4 worm cellular contexts compared by ENCODE assay signal in the genomic region with DNA sequence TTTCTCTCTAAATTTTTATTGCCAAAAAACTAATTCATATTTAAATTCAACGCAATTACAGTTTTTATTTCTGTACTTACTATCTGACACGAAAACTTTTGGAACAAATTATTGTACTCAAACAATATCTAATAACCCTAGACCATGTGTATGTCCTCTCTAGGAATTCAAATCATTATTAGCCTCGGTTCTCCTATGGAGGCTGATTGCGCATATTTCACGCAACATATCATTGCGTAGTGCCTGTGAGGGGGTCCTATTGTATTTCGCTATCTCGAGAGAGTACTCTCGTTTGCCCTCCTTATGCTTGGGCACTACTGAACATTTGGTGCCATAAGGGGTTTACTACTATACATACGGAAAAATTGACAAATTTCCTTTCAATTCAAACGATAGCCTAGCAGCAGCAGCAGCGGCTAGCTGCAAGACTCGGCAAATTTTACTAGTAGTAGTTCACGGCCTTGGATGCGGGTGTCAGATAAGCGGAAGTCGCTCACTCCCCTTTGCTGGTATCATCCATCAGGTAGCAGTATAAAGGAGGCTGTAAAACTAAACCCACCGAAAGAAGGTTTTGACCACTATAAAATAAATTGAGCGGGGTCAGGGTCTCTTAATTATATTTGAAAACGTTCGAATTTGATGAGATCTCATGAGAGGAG.
A peak's percentile ranks its signal among the peaks of the same experiment; 100 is the strongest.
TF ChIP-seq lines count a peak whose summit lies in the region.

No protein-coding gene starts in this region.

TF ChIP-seq in whole organism, L1 larva, 84 proteins besides CTCF, POLR2A, EP300 and RAD21:
- TF ChIP-seq egl-13 (tag; optimal IDR thresholded peaks at IDR 0.05; lab: Kevin White, UChicago) (no peak), nhr-85 (tag; lab: Kevin White, UChicago) (peak; percentile 50), efl-1 (optimal IDR thresholded peaks at IDR 0.05; lab: Kevin White, UChicago) (no peak), efl-1 (GFP tag; optimal IDR thresholded peaks at IDR 0.05 in 1 of 2; lab: Kevin White, UChicago) (peak in 1 of 2 experiments; percentile 18)

TF ChIP-seq in whole organism, L2 larva, 48 proteins besides CTCF, POLR2A, EP300 and RAD21:
- TF ChIP-seq blmp-1 (tag; optimal IDR thresholded peaks at IDR 0.05; lab: Kevin White, UChicago; ENCODE audit: insufficient read depth) (no peak), elt-3 (tag; optimal IDR thresholded peaks at IDR 0.05; lab: Kevin White, UChicago) (no peak), alr-1 (tag; optimal IDR thresholded peaks at IDR 0.05; lab: Kevin White, UChicago) (no peak), mdl-1 (tag; optimal IDR thresholded peaks at IDR 0.05; lab: Kevin White, UChicago) (no peak), nhr-12 (tag; optimal IDR thresholded peaks at IDR 0.05; lab: Kevin White, UChicago) (no peak), sem-4 (tag; optimal IDR thresholded peaks at IDR 0.05; lab: Kevin White, UChicago) (no peak), ceh-16 (tag; optimal IDR thresholded peaks at IDR 0.05; lab: Kevin White, UChicago) (peak; percentile 53), unc-39 (tag; optimal IDR thresholded peaks at IDR 0.05; lab: Kevin White, UChicago) (no peak)

TF ChIP-seq in whole organism, early embryonic, 17 proteins besides CTCF, POLR2A, EP300 and RAD21:
- TF ChIP-seq tra-4 (tag; optimal IDR thresholded peaks at IDR 0.05; lab: Kevin White, UChicago), result no peak
- 0 out of 2 replicates have a peak, but pooled peaks have one; percentile 56 for TF ChIP-seq scrt-1 (GFP tag; IDR thresholded peaks at IDR 0.05; lab: Robert Waterston, UW)
- peak; percentile 58 for TF ChIP-seq hmg-4 (GFP tag; optimal IDR thresholded peaks at IDR 0.05; lab: Kevin White, UChicago)

TF ChIP-seq in whole organism, mixed stage, embryonic, 35 proteins besides CTCF, POLR2A, EP300 and RAD21:
- TF ChIP-seq lin-32 (GFP tag; optimal IDR thresholded peaks at IDR 0.05; lab: Kevin White, UChicago) (no peak), zip-8 (tag; optimal IDR thresholded peaks at IDR 0.05; lab: Kevin White, UChicago) (peak; percentile 87), blmp-1 (tag; optimal IDR thresholded peaks at IDR 0.05; lab: Kevin White, UChicago) (no peak), M03D4.4 (tag; optimal IDR thresholded peaks at IDR 0.05; lab: Kevin White, UChicago) (peak; percentile 23), cnd-1 (tag; optimal IDR thresholded peaks at IDR 0.05; lab: Kevin White, UChicago) (peak; percentile 26), bed-3 (GFP tag; optimal IDR thresholded peaks at IDR 0.05; lab: Kevin White, UChicago) (no peak), ztf-11 (tag; optimal IDR thresholded peaks at IDR 0.05; lab: Kevin White, UChicago) (peak; percentile 34), nhr-2 (tag; optimal IDR thresholded peaks at IDR 0.05; lab: Kevin White, UChicago) (peak; percentile 88), ham-2 (GFP tag; optimal IDR thresholded peaks at IDR 0.05; lab: Kevin White, UChicago) (peak; percentile 65), lsy-2 (tag; optimal IDR thresholded peaks at IDR 0.05; lab: Kevin White, UChicago) (no peak)
